Worm (Caenorhabditis elegans): ENCODE measurements around the gene mrp-6.
"Not testable (repeated sequence)": the region's sequence is repeated elsewhere in the genome, so short reads cannot be mapped to it uniquely, and the experiment has no call there.

Gene mrp-6

ce11 chrX:4202114-4202513 is 15.6 kb upstream of the mrp-6 start, which contains the start of gene F20B6.6:
Gene F20B6.6 (minus strand): TSS chrX:4202214.
- TF ChIP-seq eor-1, elt-1, ztf-11 (tag; optimal IDR thresholded peaks at IDR 0.05): not testable (repeated sequence)

ce11 chrX:4199829-4200228 is 13.3 kb upstream of the mrp-6 start, which contains the start of gene F20B6.5:
Gene F20B6.5 (minus strand): TSS chrX:4199929.
- TF ChIP-seq ceh-28, ztf-11, elt-3 (tag; optimal IDR thresholded peaks at IDR 0.05): not testable (repeated sequence)

DNA sequence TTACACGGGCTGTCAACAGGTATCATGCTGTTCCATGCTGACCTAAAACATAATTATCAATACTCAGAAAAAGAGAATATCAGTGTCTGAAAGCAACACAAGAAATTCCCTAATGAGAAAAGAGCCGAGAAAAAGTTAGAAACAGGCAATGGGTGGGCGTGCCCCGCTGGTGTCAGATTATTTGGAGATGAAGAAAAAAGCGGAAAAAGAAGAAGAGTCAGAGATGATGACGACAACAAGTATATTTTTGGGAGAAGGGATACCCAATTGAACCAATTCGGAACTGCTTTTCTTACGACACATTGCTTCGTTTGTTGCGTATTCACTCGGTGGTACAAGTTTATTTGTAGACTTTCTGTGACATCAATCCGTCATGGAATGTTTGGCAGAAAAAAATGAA is 9.9 kb upstream of the mrp-6 start, which contains the start of gene F20B6.4:
F20B6.4 (minus strand) TSS at position 101 of the 400 bp plus-strand sequence.
- no peak for TF ChIP-seq tbx-2 (tag; optimal IDR thresholded peaks at IDR 0.05)
- TF ChIP-seq fos-1 (tag; optimal IDR thresholded peaks at IDR 0.05), result no peak
- no peak for TF ChIP-seq nhr-76 (tag; optimal IDR thresholded peaks at IDR 0.05)
- no peak for TF ChIP-seq ama-1 (optimal IDR thresholded peaks at IDR 0.05)
- no peak for TF ChIP-seq nfya-1 (tag; optimal IDR thresholded peaks at IDR 0.05; ENCODE audit: insufficient read depth)
- no peak for TF ChIP-seq ceh-16 (tag; optimal IDR thresholded peaks at IDR 0.05)
- no peak for TF ChIP-seq jun-1 (tag; optimal IDR thresholded peaks at IDR 0.05)
- no peak for TF ChIP-seq elt-2 (tag; optimal IDR thresholded peaks at IDR 0.05)
- no peak for TF ChIP-seq mdl-1 (tag; optimal IDR thresholded peaks at IDR 0.05)
- TF ChIP-seq nhr-43 (tag; optimal IDR thresholded peaks at IDR 0.05; ENCODE audit: poor library complexity, severe bottlenecking), result no peak

DNA sequence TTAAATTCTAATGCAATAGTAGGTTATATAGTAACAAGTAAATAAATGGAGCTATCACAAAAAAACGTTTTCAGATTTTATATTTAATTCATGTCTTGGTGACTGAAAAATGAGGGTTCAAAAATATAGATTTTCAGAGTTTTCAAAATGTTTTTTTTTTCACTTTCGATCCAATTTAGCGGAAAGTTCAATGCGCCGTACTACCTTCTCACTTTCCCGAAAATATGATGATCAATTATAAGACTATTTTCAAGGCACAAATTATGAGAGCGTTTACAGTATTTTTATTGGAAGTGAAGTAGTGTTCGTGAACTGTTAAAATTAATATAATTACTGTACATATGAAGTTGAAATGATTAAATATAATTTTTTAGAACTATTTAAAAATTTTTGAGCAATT is 6.5 kb upstream of the mrp-6 start:
- peak; percentile 43 for TF ChIP-seq aly-2 (tag; optimal IDR thresholded peaks at IDR 0.05)
- TF ChIP-seq nhr-23 (tag; optimal IDR thresholded peaks at IDR 0.05), result peak; percentile 20
- TF ChIP-seq nhr-43 (tag; optimal IDR thresholded peaks at IDR 0.05; ENCODE audit: poor library complexity, severe bottlenecking), result peak; percentile 71
- no peak for TF ChIP-seq unc-39 (tag; optimal IDR thresholded peaks at IDR 0.05)
- TF ChIP-seq elt-2 (tag; optimal IDR thresholded peaks at IDR 0.05), result peak; percentile 39
- no peak for TF ChIP-seq hmg-11 (tag; optimal IDR thresholded peaks at IDR 0.05)
- TF ChIP-seq skn-1 (tag; optimal IDR thresholded peaks at IDR 0.05), result no peak

DNA sequence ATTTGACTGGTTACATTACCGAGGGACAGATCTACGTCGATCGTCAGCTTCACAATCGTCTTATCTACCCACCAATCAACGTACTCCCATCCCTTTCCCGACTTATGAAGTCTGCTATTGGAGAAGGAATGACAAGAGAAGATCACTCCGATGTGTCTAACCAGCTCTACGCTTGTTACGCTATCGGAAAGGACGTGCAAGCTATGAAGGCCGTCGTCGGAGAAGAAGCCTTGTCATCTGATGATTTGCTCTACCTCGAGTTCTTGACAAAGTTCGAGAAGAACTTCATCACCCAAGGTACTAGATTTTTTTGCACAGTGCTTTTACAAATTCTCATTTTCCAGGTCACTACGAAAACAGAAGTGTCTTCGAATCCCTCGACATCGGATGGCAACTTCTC is 5.7 kb upstream of the mrp-6 start:
- TF ChIP-seq jun-1 (tag; optimal IDR thresholded peaks at IDR 0.05) (no peak), fos-1 (tag; optimal IDR thresholded peaks at IDR 0.05) (no peak), nhr-12 (tag; optimal IDR thresholded peaks at IDR 0.05) (no peak), fkh-10 (GFP tag; optimal IDR thresholded peaks at IDR 0.05) (no peak), skn-1 (tag; optimal IDR thresholded peaks at IDR 0.05) (no peak), ceh-16 (tag; optimal IDR thresholded peaks at IDR 0.05) (no peak), ama-1 (optimal IDR thresholded peaks at IDR 0.05) (no peak), fkh-2 (tag; optimal IDR thresholded peaks at IDR 0.05) (no peak), nhr-28 (tag; optimal IDR thresholded peaks at IDR 0.05) (no peak), pqm-1 (tag; optimal IDR thresholded peaks at IDR 0.05) (no peak), tbx-2 (tag; optimal IDR thresholded peaks at IDR 0.05) (no peak), ztf-11 (tag; optimal IDR thresholded peaks at IDR 0.05) (no peak), unc-62 (GFP tag; optimal IDR thresholded peaks at IDR 0.05) (no peak), R02D3.7 (tag; optimal IDR thresholded peaks at IDR 0.05) (no peak), aly-2 (tag; optimal IDR thresholded peaks at IDR 0.05) (no peak), ceh-28 (tag; optimal IDR thresholded peaks at IDR 0.05) (no peak)

DNA sequence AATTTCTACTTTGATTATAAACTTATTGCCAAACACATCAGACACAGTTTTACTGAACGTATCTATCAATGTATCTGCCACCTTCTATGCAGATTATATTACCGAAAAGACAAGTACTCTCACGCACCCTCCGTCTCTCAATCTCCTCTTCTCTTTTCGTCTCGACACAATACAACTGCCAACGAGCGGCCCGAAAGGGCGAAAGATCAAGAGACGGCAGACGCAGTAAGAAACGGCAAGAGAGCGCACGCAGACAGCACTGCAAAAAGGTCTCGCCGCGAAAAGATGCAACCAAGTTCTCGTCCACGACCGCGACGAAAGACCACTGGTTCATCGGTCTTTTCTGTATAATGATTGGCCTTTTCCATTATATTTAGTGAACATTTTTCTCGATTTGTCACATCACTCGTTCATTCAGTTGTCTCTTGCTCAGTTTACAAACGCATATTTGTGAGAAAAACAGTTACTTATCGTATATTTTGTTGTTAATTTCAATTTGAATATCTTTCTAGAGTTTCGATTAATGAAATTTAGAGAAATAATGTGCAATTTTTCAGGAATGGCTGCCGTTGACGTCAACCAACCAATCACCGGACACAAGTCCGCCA is 4.1 kb upstream of the mrp-6 start, which contains the start of gene vha-12:
vha-12 (plus strand) TSS at position 558 of the 608 bp plus-strand sequence.
- TF ChIP-seq egl-5 (tag; optimal IDR thresholded peaks at IDR 0.05) (peak; percentile 75), ztf-11 (tag; optimal IDR thresholded peaks at IDR 0.05) (no peak), ama-1 (optimal IDR thresholded peaks at IDR 0.05) (no peak), fkh-2 (tag; optimal IDR thresholded peaks at IDR 0.05) (no peak), daf-12 (tag; optimal IDR thresholded peaks at IDR 0.05) (no peak), R02D3.7 (tag; optimal IDR thresholded peaks at IDR 0.05) (peak; percentile 71), lin-39 (tag; optimal IDR thresholded peaks at IDR 0.05) (peak; percentile 89), nhr-76 (tag; optimal IDR thresholded peaks at IDR 0.05) (peak; percentile 10), fkh-10 (GFP tag; optimal IDR thresholded peaks at IDR 0.05) (peak; percentile 59), pha-4 (tag; optimal IDR thresholded peaks at IDR 0.05) (peak; percentile 93), nhr-77 (tag; optimal IDR thresholded peaks at IDR 0.05) (no peak), tbx-2 (tag; optimal IDR thresholded peaks at IDR 0.05) (peak; percentile 58), nhr-12 (tag; optimal IDR thresholded peaks at IDR 0.05) (no peak), mdl-1 (tag; optimal IDR thresholded peaks at IDR 0.05) (peak; percentile 19), unc-39 (tag; optimal IDR thresholded peaks at IDR 0.05) (no peak), hmg-11 (tag; optimal IDR thresholded peaks at IDR 0.05) (peak; percentile 83), zag-1 (tag; optimal IDR thresholded peaks at IDR 0.05) (peak; percentile 48), skn-1 (tag; optimal IDR thresholded peaks at IDR 0.05) (peak; percentile 68), sea-2 (GFP tag; optimal IDR thresholded peaks at IDR 0.05) (no peak), elt-2 (tag; optimal IDR thresholded peaks at IDR 0.05) (peak; percentile 88), nhr-28 (tag; optimal IDR thresholded peaks at IDR 0.05) (no peak), lin-15B (tag; optimal IDR thresholded peaks at IDR 0.05) (peak; percentile 88), eor-1 (tag; optimal IDR thresholded peaks at IDR 0.05) (peak in 1 of 2 experiments; percentile 3), nhr-11 (tag; optimal IDR thresholded peaks at IDR 0.05) (peak; percentile 54), ceh-28 (tag; optimal IDR thresholded peaks at IDR 0.05) (peak; percentile 85), unc-62 (GFP tag; optimal IDR thresholded peaks at IDR 0.05) (peak; percentile 7), jun-1 (tag; optimal IDR thresholded peaks at IDR 0.05) (peak; percentile 93), lsy-12 (tag; optimal IDR thresholded peaks at IDR 0.05) (peak; percentile 72), pqm-1 (tag; optimal IDR thresholded peaks at IDR 0.05) (peak; percentile 93), fos-1 (tag; optimal IDR thresholded peaks at IDR 0.05) (no peak), ceh-16 (tag; optimal IDR thresholded peaks at IDR 0.05) (no peak)

Data from whole organism, L3 larva.